Fruit fly (Drosophila melanogaster) whole organism, embryonic: ENCODE data around the gene CG9021.

Experiments
- D19A ChIP-seq: fragments of 200-800 bp; optimal IDR thresholded peaks from 3 replicates; lab custom pipeline; 2019; ENCODE audit warnings: missing biosample characterization, mild to moderate bottlenecking, missing genetic modification characterization, moderate library complexity
- Eip74EF ChIP-seq, 2 experiments: fragments of 200-800 bp in 1 of 2; fragments of >200 bp in 1 of 2; sonication (Bioruptor generic) in 1 of 2; optimal IDR thresholded peaks; 2 replicates each; lab custom pipeline; 2017 to 2019; ENCODE audit warnings: missing biosample characterization in 2 of 2, missing genetic modification characterization in 2 of 2, mild to moderate bottlenecking in 1 of 2, moderate library complexity in 1 of 2

- TF ChIP-seq D19A (tag; lab: Kevin White, UChicago) (no peak), Eip74EF (GFP tag; optimal IDR thresholded peaks at IDR 0.05; lab: Kevin White, UChicago) (no peak)
Measured at dm6 chr2L:5892762-5893161, 11.7 kb downstream of the CG9021 start, which contains the start of gene Acp26Ab.
